Worm (Caenorhabditis elegans) whole organism, early embryonic: ENCODE measurements around the gene mrp-6.

ENCODE experiments used
- B0310.2 ChIP-seq: sonication (generic microtip); optimal IDR thresholded peaks from 2 replicates; lab custom pipeline; 2016; ENCODE audit warnings: mild to moderate bottlenecking, missing genetic modification characterization, missing compliant biosample characterization
- aly-1 ChIP-seq: sonication (generic microtip); optimal IDR thresholded peaks from 2 replicates; lab custom pipeline; 2016; ENCODE audit warnings: missing genetic modification characterization, missing compliant biosample characterization
- ama-1 ChIP-seq: fragments of 150-350 bp; optimal IDR thresholded peaks from 2 replicates; lab custom pipeline; 2014
- ceh-36 ChIP-seq: sonication (generic microtip); optimal IDR thresholded peaks from 2 replicates; lab custom pipeline; 2016; ENCODE audit warnings: missing genetic modification characterization, inconsistent platforms, missing compliant biosample characterization
- ets-7 ChIP-seq: sonication (generic microtip); optimal IDR thresholded peaks from 2 replicates; lab custom pipeline; 2016; ENCODE audit warnings: missing genotype, missing genetic modification characterization, missing compliant biosample characterization
- flt-1 ChIP-seq: fragments of 200-800 bp; sonication (Bioruptor generic); IDR thresholded peaks from 2 replicates; pipeline ENCODE4 v1.3.6; 2022; ENCODE audit warnings: missing genetic modification characterization, missing compliant biosample characterization
- hmbx-1 ChIP-seq: sonication (generic microtip); optimal IDR thresholded peaks from 2 replicates; lab custom pipeline; 2016; ENCODE audit warnings: mild to moderate bottlenecking, missing genetic modification characterization, missing compliant biosample characterization
- hmg-4 ChIP-seq: fragments of 200-800 bp; sonication (Bioruptor generic); optimal IDR thresholded peaks from 2 replicates; lab custom pipeline; 2018; ENCODE audit warnings: mild to moderate bottlenecking, missing genetic modification characterization, missing compliant biosample characterization
- hnd-1 ChIP-seq: sonication (generic microtip); optimal IDR thresholded peaks from 2 replicates; lab custom pipeline; 2016; ENCODE audit warnings: missing genetic modification characterization, missing compliant biosample characterization
- pes-1 ChIP-seq: fragments of 200-800 bp; sonication (Bioruptor generic); IDR thresholded peaks from 2 replicates; pipeline ENCODE4 v1.3.6; 2022; ENCODE audit warnings: missing genetic modification reagents, missing genetic modification characterization, missing compliant biosample characterization
- scrt-1 ChIP-seq: fragments of 200-800 bp; sonication (Bioruptor generic); IDR thresholded peaks from 2 replicates; pipeline ENCODE4 v1.3.6; 2022; ENCODE audit warnings: missing genetic modification characterization, missing compliant biosample characterization
- sea-1 ChIP-seq: fragments of 200-800 bp; sonication (Bioruptor generic); conservative IDR thresholded peaks from 2 replicates; pipeline ENCODE4 v1.3.6; 2022; ENCODE audit warnings: missing genetic modification characterization, missing compliant biosample characterization
- tbx-11 ChIP-seq: fragments of 200-800 bp; sonication (Bioruptor generic); IDR thresholded peaks from 2 replicates; pipeline ENCODE4 v1.3.6; 2022; ENCODE audit warnings: missing genetic modification characterization, missing compliant biosample characterization
- tbx-37 ChIP-seq: fragments of 200-800 bp; sonication (Bioruptor generic); conservative IDR thresholded peaks from 2 replicates; pipeline ENCODE4 v1.3.6; 2022; ENCODE audit warnings: missing genetic modification reagents, missing genetic modification characterization, missing compliant biosample characterization

- no peak for TF ChIP-seq tbx-11 (GFP tag; lab: Robert Waterston, UW)
- no peak for TF ChIP-seq sea-1 (GFP tag; lab: Robert Waterston, UW)
- no peak for TF ChIP-seq hmg-4
- no peak for TF ChIP-seq hmbx-1
- TF ChIP-seq pes-1: no peak
- no peak for TF ChIP-seq flt-1
- no peak for TF ChIP-seq aly-1 (tag; lab: Kevin White, UChicago)
- no peak for TF ChIP-seq scrt-1
- no peak for TF ChIP-seq B0310.2 (tag; lab: Kevin White, UChicago)
- TF ChIP-seq ama-1 (lab: Kevin White, UChicago): no peak
- no peak for TF ChIP-seq ets-7 (tag; lab: Kevin White, UChicago)
- no peak for TF ChIP-seq hnd-1
- TF ChIP-seq ceh-36 (tag; lab: Kevin White, UChicago): no peak
- TF ChIP-seq tbx-37: no peak
Observed at ce11 chrX:4139593-4140565, 46.7 kb downstream of the mrp-6 start, which contains the start of gene ZK470.4.
